Worm (Caenorhabditis elegans): ENCODE results near the gene W01B6.4.
"Not testable (repeated sequence)": the region's sequence is repeated elsewhere in the genome, so short reads cannot be mapped to it uniquely, and the experiment has no call there.

W01B6.4 gene

ce11 chrIV:10075034-10075510, at the start of gene W01B6.4, which contains the start of gene ttbk-4:
Gene W01B6.4, plus strand, starts transcription at chrIV:10075460.
Gene ttbk-4, minus strand, starts transcription at chrIV:10075134.
- no peak for TF ChIP-seq flt-1 (GFP tag; IDR thresholded peaks at IDR 0.05)
- no peak for TF ChIP-seq ztf-29 (GFP tag; IDR thresholded peaks at IDR 0.05)
- TF ChIP-seq cog-1 (tag; optimal IDR thresholded peaks at IDR 0.05): no peak
- no peak for TF ChIP-seq klf-2 (GFP tag; conservative IDR thresholded peaks at IDR 0.05)
- no peak for TF ChIP-seq ztf-23 (GFP tag; IDR thresholded peaks at IDR 0.05)
- no peak for TF ChIP-seq T22C8.4 (GFP tag; IDR thresholded peaks at IDR 0.05)
- no peak for TF ChIP-seq ref-1 (GFP tag; conservative IDR thresholded peaks at IDR 0.05)
- TF ChIP-seq tab-1 (GFP tag; IDR thresholded peaks at IDR 0.05): no peak
- TF ChIP-seq med-1 (GFP tag; optimal IDR thresholded peaks at IDR 0.05; ENCODE audit: insufficient read depth): no peak

- TF ChIP-seq med-1 (GFP tag; optimal IDR thresholded peaks at IDR 0.05; ENCODE audit: insufficient read depth): no peak
- no peak for TF ChIP-seq cog-1 (tag; optimal IDR thresholded peaks at IDR 0.05)
- TF ChIP-seq ref-1 (GFP tag; conservative IDR thresholded peaks at IDR 0.05): no peak
- TF ChIP-seq tab-1 (GFP tag; IDR thresholded peaks at IDR 0.05): no peak
These were observed 49.1 kb upstream of the W01B6.4 start for ce11 chrIV:10026129-10026528.

DNA sequence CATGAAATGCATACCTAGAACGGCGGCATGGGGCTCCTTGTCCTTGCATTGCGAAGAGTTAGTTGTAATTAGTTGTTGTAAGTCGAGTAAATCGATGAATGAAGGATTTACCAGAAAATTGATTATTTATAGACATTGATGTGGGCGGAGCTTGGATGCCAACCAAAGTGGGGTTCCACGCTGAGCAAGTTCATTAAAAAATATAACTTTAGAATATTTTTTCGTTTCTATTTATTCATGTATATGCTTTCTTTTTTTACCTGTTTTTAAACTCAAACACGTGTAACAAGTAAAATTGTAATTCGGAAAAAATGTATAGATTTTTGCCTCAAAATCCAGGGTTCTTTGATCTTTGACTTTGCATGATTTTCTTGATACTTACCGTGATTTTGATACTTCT, 47.7 kb upstream of the W01B6.4 start, which contains the start of gene gipc-2:
gipc-2 (minus strand) TSS at position 101 of the 400 bp plus-strand sequence.
- no peak for TF ChIP-seq flt-1 (GFP tag; IDR thresholded peaks at IDR 0.05)
- TF ChIP-seq tab-1 (GFP tag; IDR thresholded peaks at IDR 0.05): no peak
- TF ChIP-seq med-1 (GFP tag; optimal IDR thresholded peaks at IDR 0.05; ENCODE audit: insufficient read depth): no peak
- no peak for TF ChIP-seq cog-1 (tag; optimal IDR thresholded peaks at IDR 0.05)
- no peak for TF ChIP-seq ztf-29 (GFP tag; IDR thresholded peaks at IDR 0.05)
- no peak for TF ChIP-seq T22C8.4 (GFP tag; IDR thresholded peaks at IDR 0.05)

DNA sequence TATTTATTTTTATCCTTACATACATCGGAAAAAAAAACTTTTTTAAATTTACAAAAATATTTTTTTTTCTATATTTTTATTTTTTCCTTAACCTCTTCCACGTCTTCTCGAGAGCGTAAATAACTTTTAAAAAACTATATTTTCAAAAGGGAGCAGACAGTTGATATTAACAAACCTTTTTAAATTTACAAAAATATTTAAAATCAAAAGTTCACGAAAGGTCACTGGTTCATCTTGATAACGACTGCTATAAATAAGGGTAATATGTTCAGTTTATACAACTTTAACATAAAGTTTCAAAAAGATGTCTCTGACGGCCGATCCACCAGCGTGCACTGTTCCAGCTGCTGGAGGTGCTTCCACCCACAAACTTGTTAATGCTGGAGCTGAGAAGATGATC, 46.5 kb upstream of the W01B6.4 start, which contains the start of the genes F44D12.16 and msd-2:
F44D12.16 (plus strand) TSS at position 301 of the 400 bp plus-strand sequence.
msd-2 (plus strand) TSS at position 305 of the 400 bp plus-strand sequence.
- TF ChIP-seq ztf-29 (GFP tag; IDR thresholded peaks at IDR 0.05); ref-1 (GFP tag; conservative IDR thresholded peaks at IDR 0.05); ztf-23 (GFP tag; IDR thresholded peaks at IDR 0.05): not testable (repeated sequence)

- TF ChIP-seq cog-1 (tag; optimal IDR thresholded peaks at IDR 0.05): no peak
These were observed 42.2 kb upstream of the W01B6.4 start, which contains the start of gene F44D12.6 for ce11 chrIV:10033053-10033452. Gene F44D12.6, plus strand, starts transcription at chrIV:10033353.

DNA sequence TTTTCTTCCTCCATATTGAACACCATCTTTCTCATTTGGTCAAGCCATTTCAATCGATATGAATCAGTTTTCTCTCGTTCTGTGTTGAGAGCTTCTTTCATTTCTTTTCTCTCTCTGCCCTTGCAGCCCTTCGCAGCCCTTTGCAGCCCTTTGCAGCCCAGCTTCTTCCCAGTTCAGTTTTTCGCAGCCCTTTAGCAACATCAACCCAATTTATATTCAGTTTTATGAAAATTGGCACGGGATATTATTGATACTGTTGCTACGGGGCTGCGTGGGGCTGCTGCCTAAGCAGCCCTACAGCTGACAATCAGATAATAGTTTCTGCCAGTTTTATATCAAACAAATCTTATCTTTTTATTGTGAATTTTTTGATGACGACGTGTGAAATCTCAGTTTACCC, 38.3 kb upstream of the W01B6.4 start, which contains the start of gene F44D12.10:
F44D12.10 (minus strand) TSS at position 101 of the 400 bp plus-strand sequence.
- TF ChIP-seq ztf-29 (GFP tag; IDR thresholded peaks at IDR 0.05): no peak
- TF ChIP-seq T22C8.4 (GFP tag; IDR thresholded peaks at IDR 0.05): no peak
- no peak for TF ChIP-seq cog-1 (tag; optimal IDR thresholded peaks at IDR 0.05)
- no peak for TF ChIP-seq tab-1 (GFP tag; IDR thresholded peaks at IDR 0.05)
- TF ChIP-seq flt-1 (GFP tag; IDR thresholded peaks at IDR 0.05): no peak
- TF ChIP-seq ztf-23 (GFP tag; IDR thresholded peaks at IDR 0.05): no peak
- no peak for TF ChIP-seq ref-1 (GFP tag; conservative IDR thresholded peaks at IDR 0.05)
- TF ChIP-seq med-1 (GFP tag; optimal IDR thresholded peaks at IDR 0.05; ENCODE audit: insufficient read depth): no peak
- no peak for TF ChIP-seq klf-2 (GFP tag; conservative IDR thresholded peaks at IDR 0.05)

DNA sequence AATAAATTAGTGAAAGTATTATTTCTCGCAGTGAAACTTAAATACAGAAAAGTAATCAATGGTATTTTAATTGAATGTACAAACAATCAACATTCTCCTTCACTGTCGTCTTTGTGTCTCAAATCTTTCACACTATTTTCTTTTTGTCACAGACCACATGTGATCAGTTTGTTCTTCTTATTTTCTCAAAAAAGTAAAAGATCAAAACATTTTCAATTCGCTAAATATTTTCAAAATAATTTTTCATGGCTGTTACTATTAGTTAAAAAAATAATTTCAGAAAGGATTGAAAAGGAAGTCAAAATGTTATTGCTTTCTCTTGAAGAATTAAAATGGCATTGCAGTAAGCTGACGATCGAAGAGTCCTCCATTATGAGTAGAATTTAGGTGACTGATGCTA, 34.5 kb upstream of the W01B6.4 start, which contains the start of gene dhs-31:
dhs-31 (minus strand) TSS at position 101 of the 400 bp plus-strand sequence.
- TF ChIP-seq flt-1 (GFP tag; IDR thresholded peaks at IDR 0.05): no peak
- TF ChIP-seq ztf-23 (GFP tag; IDR thresholded peaks at IDR 0.05): no peak
- no peak for TF ChIP-seq ztf-29 (GFP tag; IDR thresholded peaks at IDR 0.05)
- no peak for TF ChIP-seq tab-1 (GFP tag; IDR thresholded peaks at IDR 0.05)
- no peak for TF ChIP-seq T22C8.4 (GFP tag; IDR thresholded peaks at IDR 0.05)
- no peak for TF ChIP-seq klf-2 (GFP tag; conservative IDR thresholded peaks at IDR 0.05)
- TF ChIP-seq med-1 (GFP tag; optimal IDR thresholded peaks at IDR 0.05; ENCODE audit: insufficient read depth): no peak
- TF ChIP-seq ref-1 (GFP tag; conservative IDR thresholded peaks at IDR 0.05): no peak
- no peak for TF ChIP-seq cog-1 (tag; optimal IDR thresholded peaks at IDR 0.05)

DNA sequence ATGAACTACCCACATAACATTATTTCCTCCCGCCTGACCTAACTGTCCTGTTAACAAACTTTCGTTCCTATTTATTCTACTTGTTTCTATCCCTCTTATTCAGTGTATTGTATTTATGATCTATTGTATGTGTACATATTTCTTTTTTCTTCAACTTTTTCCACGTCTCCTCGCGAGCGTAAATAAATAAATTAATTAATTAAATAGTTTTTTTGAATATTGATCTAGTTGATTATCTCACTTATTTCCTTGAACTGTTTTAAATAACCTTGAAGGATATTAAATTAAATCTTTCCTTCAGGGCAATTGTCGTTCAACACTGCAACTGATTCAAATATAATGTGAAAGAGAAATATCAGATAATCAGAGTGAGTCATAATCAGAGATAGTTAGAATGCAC, 32.4 kb upstream of the W01B6.4 start, which contains the start of gene frk-1:
frk-1 (plus strand) TSS at position 301 of the 400 bp plus-strand sequence.
- TF ChIP-seq klf-2 (GFP tag; conservative IDR thresholded peaks at IDR 0.05) (no peak), ztf-23 (GFP tag; IDR thresholded peaks at IDR 0.05) (no peak), T22C8.4 (GFP tag; IDR thresholded peaks at IDR 0.05) (no peak), ztf-29 (GFP tag; IDR thresholded peaks at IDR 0.05) (no peak), ref-1 (GFP tag; conservative IDR thresholded peaks at IDR 0.05) (no peak), cog-1 (tag; optimal IDR thresholded peaks at IDR 0.05) (no peak), med-1 (GFP tag; optimal IDR thresholded peaks at IDR 0.05; ENCODE audit: insufficient read depth) (no peak), tab-1 (GFP tag; IDR thresholded peaks at IDR 0.05) (no peak), flt-1 (GFP tag; IDR thresholded peaks at IDR 0.05) (no peak)

ce11 chrIV:10046005-10046404, 29.3 kb upstream of the W01B6.4 start:
- no peak for TF ChIP-seq klf-2 (GFP tag; conservative IDR thresholded peaks at IDR 0.05)
- no peak for TF ChIP-seq ref-1 (GFP tag; conservative IDR thresholded peaks at IDR 0.05)
- TF ChIP-seq ztf-23 (GFP tag; IDR thresholded peaks at IDR 0.05): no peak
- no peak for TF ChIP-seq cog-1 (tag; optimal IDR thresholded peaks at IDR 0.05)
- TF ChIP-seq tab-1 (GFP tag; IDR thresholded peaks at IDR 0.05): no peak
- TF ChIP-seq flt-1 (GFP tag; IDR thresholded peaks at IDR 0.05): no peak
- no peak for TF ChIP-seq med-1 (GFP tag; optimal IDR thresholded peaks at IDR 0.05; ENCODE audit: insufficient read depth)
- TF ChIP-seq ztf-29 (GFP tag; IDR thresholded peaks at IDR 0.05): no peak
- TF ChIP-seq T22C8.4 (GFP tag; IDR thresholded peaks at IDR 0.05): no peak

DNA sequence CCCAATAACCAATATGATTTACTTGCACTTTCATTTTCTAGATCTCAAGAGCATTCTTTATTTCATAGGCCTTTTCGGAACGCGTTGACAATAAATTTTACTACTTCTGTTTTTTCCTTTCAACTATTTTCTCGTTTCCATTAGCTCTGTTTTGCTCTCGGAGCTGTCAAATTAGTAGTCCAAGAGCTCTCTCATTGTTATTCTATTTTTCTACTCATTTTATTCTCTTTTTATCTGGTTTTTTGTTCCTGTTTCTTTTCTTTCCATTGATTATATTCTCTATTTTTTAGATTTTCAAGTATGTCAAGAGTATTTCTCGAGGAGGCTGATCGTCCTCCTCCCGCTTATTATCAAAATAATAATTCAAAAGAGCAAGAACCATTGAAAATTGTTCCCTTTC, 28.2 kb upstream of the W01B6.4 start, which contains the start of gene T04B2.3:
T04B2.3 (plus strand) TSS at position 301 of the 400 bp plus-strand sequence.
- TF ChIP-seq med-1 (GFP tag; optimal IDR thresholded peaks at IDR 0.05; ENCODE audit: insufficient read depth) (no peak), ref-1 (GFP tag; conservative IDR thresholded peaks at IDR 0.05) (no peak), tab-1 (GFP tag; IDR thresholded peaks at IDR 0.05) (no peak), cog-1 (tag; optimal IDR thresholded peaks at IDR 0.05) (no peak), flt-1 (GFP tag; IDR thresholded peaks at IDR 0.05) (no peak), ztf-23 (GFP tag; IDR thresholded peaks at IDR 0.05) (no peak), klf-2 (GFP tag; conservative IDR thresholded peaks at IDR 0.05) (no peak), T22C8.4 (GFP tag; IDR thresholded peaks at IDR 0.05) (no peak)
